Fruit fly (Drosophila melanogaster): ENCODE results near the gene Rrp1.

Rrp1 gene

dm6 chr2L:2931555-2932131 lies 40.7 kb downstream of the Rrp1 start (continued):
- TF ChIP-seq CG3032 (tag; optimal IDR thresholded peaks at IDR 0.05), result peak; percentile 75
- peak; percentile 68 for TF ChIP-seq CG10631 (GFP tag; optimal IDR thresholded peaks at IDR 0.05)
- TF ChIP-seq Hr4 (GFP tag; optimal IDR thresholded peaks at IDR 0.05), result no peak
- TF ChIP-seq CG8632 (GFP tag; optimal IDR thresholded peaks at IDR 0.05), result peak; percentile 49
- peak; percentile 73 for TF ChIP-seq Eip78C (GFP tag)
- peak; percentile 47 for TF ChIP-seq CG3919 (GFP tag; optimal IDR thresholded peaks at IDR 0.05)
- TF ChIP-seq vri (GFP tag; optimal IDR thresholded peaks at IDR 0.05), result no peak
- TF ChIP-seq cyc (GFP tag; optimal IDR thresholded peaks at IDR 0.05), result peak; percentile 31
- no peak for TF ChIP-seq dac (GFP tag; optimal IDR thresholded peaks at IDR 0.05)
- TF ChIP-seq CG16779 (tag; optimal IDR thresholded peaks at IDR 0.05), result peak; percentile 71
- peak; percentile 74 for TF ChIP-seq topi (GFP tag; optimal IDR thresholded peaks at IDR 0.05)
- TF ChIP-seq Hr39 (GFP tag; optimal IDR thresholded peaks at IDR 0.05), result peak; percentile 52

dm6 chr2L:2930646-2931045 lies 41.7 kb downstream of the Rrp1 start:
- TF ChIP-seq fd85E (GFP tag; optimal IDR thresholded peaks at IDR 0.05) (no peak), Met (GFP tag; optimal IDR thresholded peaks at IDR 0.05) (no peak), ss (GFP tag; optimal IDR thresholded peaks at IDR 0.05) (no peak), Hr4 (GFP tag; optimal IDR thresholded peaks at IDR 0.05) (no peak), eg (GFP tag; IDR thresholded peaks at IDR 0.05) (no peak), CG8319 (GFP tag; optimal IDR thresholded peaks at IDR 0.05) (no peak), Smox (GFP tag; optimal IDR thresholded peaks at IDR 0.05) (no peak), Eip75B (GFP tag; optimal IDR thresholded peaks at IDR 0.05) (no peak), CG6163 (GFP tag; IDR thresholded peaks at IDR 0.05) (no peak), CG3032 (tag; optimal IDR thresholded peaks at IDR 0.05) (no peak), Sox15 (GFP tag; optimal IDR thresholded peaks at IDR 0.05) (no peak), CG31627 (GFP tag; optimal IDR thresholded peaks at IDR 0.05) (no peak), dsx (GFP tag; optimal IDR thresholded peaks at IDR 0.05; ENCODE audit: poor library complexity, severe bottlenecking) (no peak), CG6276 (GFP tag; optimal IDR thresholded peaks at IDR 0.05) (no peak), OdsH (GFP tag; optimal IDR thresholded peaks at IDR 0.05) (no peak), CG6792 (GFP tag; optimal IDR thresholded peaks at IDR 0.05) (no peak), CG4318 (GFP tag; optimal IDR thresholded peaks at IDR 0.05) (no peak), cyc (GFP tag; optimal IDR thresholded peaks at IDR 0.05) (no peak), svp (GFP tag) (no peak), Ets96B (tag; optimal IDR thresholded peaks at IDR 0.05) (no peak)

dm6 chr2L:2924266-2924801 lies 48.0 kb downstream of the Rrp1 start:
- TF ChIP-seq fd85E (GFP tag; optimal IDR thresholded peaks at IDR 0.05) (peak; percentile 38), CG10631 (GFP tag; optimal IDR thresholded peaks at IDR 0.05) (peak; percentile 67), CG11762 (GFP tag; optimal IDR thresholded peaks at IDR 0.05; ENCODE audit: insufficient read depth) (peak; percentile 84), Smox (GFP tag; optimal IDR thresholded peaks at IDR 0.05) (peak; percentile 50), CG6792 (GFP tag; optimal IDR thresholded peaks at IDR 0.05) (peak; percentile 62), fkh (GFP tag; optimal IDR thresholded peaks at IDR 0.05) (peak; percentile 21), Lpt (GFP tag; optimal IDR thresholded peaks at IDR 0.05) (peak; percentile 93), Gug (GFP tag; IDR thresholded peaks at IDR 0.05) (peak; percentile 85), achi (GFP tag; optimal IDR thresholded peaks at IDR 0.05) (peak; percentile 84), Eip78C (GFP tag) (peak; percentile 91), CG15336 (GFP tag; IDR thresholded peaks at IDR 0.05) (peak; percentile 98), CG34406 (GFP tag; optimal IDR thresholded peaks at IDR 0.05) (peak; percentile 82), topi (GFP tag; optimal IDR thresholded peaks at IDR 0.05) (peak; percentile 69), CG7368 (GFP tag; optimal IDR thresholded peaks at IDR 0.05) (peak; percentile 75), Hr4 (GFP tag; optimal IDR thresholded peaks at IDR 0.05) (peak; percentile 63), acj6 (GFP tag; optimal IDR thresholded peaks at IDR 0.05) (peak; percentile 63), cyc (GFP tag; optimal IDR thresholded peaks at IDR 0.05) (peak; percentile 1), CG8119 (GFP tag; IDR thresholded peaks at IDR 0.05) (peak; percentile 99), dac (GFP tag; optimal IDR thresholded peaks at IDR 0.05) (peak; percentile 66), CG4318 (GFP tag; optimal IDR thresholded peaks at IDR 0.05) (no peak), CG3919 (GFP tag; optimal IDR thresholded peaks at IDR 0.05) (peak; percentile 72), Blimp-1 (GFP tag; optimal IDR thresholded peaks at IDR 0.05) (peak; percentile 10), Sox14 (GFP tag; optimal IDR thresholded peaks at IDR 0.05) (peak; percentile 78), CG6854 (GFP tag; optimal IDR thresholded peaks at IDR 0.05) (peak; percentile 93), Sox15 (GFP tag; optimal IDR thresholded peaks at IDR 0.05) (no peak), Eip75B (GFP tag; optimal IDR thresholded peaks at IDR 0.05) (peak; percentile 84), ss (GFP tag; optimal IDR thresholded peaks at IDR 0.05) (peak; percentile 98 to 99), Hr39 (GFP tag; optimal IDR thresholded peaks at IDR 0.05) (no peak), Sox102F (GFP tag; optimal IDR thresholded peaks at IDR 0.05) (peak; percentile 83), dsx (GFP tag; optimal IDR thresholded peaks at IDR 0.05; ENCODE audit: poor library complexity, severe bottlenecking) (peak; percentile 88), CG9139 (GFP tag; optimal IDR thresholded peaks at IDR 0.05) (peak; percentile 99), Eip93F (GFP tag; optimal IDR thresholded peaks at IDR 0.05) (peak; percentile 84), CG8632 (GFP tag; optimal IDR thresholded peaks at IDR 0.05) (peak; percentile 85)

Data from whole organism, prepupa.